Worm (Caenorhabditis elegans): Measurements from ENCODE around the gene C07B5.6.

ce11 chrX:9551112-9551511 is 32.3 kb downstream of the C07B5.6 start:
- peak; percentile 30 for TF ChIP-seq him-1 (tag; optimal IDR thresholded peaks at IDR 0.05)
- TF ChIP-seq dao-5 (tag; optimal IDR thresholded peaks at IDR 0.05) = no peak
